Fruit fly (Drosophila melanogaster): ENCODE measurements around the gene Acp95EF.

Gene Acp95EF

DNA sequence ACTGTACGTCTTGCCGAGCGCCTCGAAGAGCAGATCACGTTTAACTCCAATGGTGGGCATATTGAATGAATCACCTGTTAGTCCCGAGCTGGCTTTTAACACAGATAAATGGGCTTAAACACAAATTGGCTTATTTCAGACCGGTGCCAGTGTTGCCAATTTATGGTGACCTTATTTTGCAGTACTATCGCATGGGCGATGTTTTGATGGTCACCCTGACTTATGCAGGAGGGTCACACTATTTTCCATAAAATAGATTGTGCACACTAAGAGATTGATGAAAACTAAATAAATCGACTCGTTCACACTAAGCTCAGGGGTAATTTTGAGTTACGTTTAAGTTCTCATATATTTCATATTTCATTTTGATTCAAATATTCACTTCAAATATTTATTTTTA lies 23.7 kb downstream of the Acp95EF start, which contains the start of gene beta-PheRS (continued):
- TF ChIP-seq fd64A (GFP tag; optimal IDR thresholded peaks at IDR 0.05) (no peak), dmrt11E (tag; optimal IDR thresholded peaks at IDR 0.05) (peak; percentile 15), CG6791 (GFP tag; IDR thresholded peaks at IDR 0.05; ENCODE audit: partially characterized antibody) (peak; percentile 96), CG30431 (GFP tag; optimal IDR thresholded peaks at IDR 0.05) (no peak), CG7928 (GFP tag; optimal IDR thresholded peaks at IDR 0.05) (no peak), chm (GFP tag; IDR thresholded peaks at IDR 0.05) (no peak; the same call in 1 of the 2 replicates), ATbp (GFP tag; optimal IDR thresholded peaks at IDR 0.05) (no peak), otp (GFP tag; IDR thresholded peaks at IDR 0.05) (no peak; the same call in 2 of the 3 replicates), CG10565 (GFP tag; optimal IDR thresholded peaks at IDR 0.05) (no peak), sd (tag; optimal IDR thresholded peaks at IDR 0.05) (no peak), CG12769 (tag; optimal IDR thresholded peaks at IDR 0.05) (no peak), CG10274 (GFP tag; optimal IDR thresholded peaks at IDR 0.05) (no peak), Oli (tag; optimal IDR thresholded peaks at IDR 0.05) (no peak), CG18764 (GFP tag; optimal IDR thresholded peaks at IDR 0.05) (no peak), lola (GFP tag; optimal IDR thresholded peaks at IDR 0.05) (peak in 1 of 3 experiments; percentile 7), Deaf1 (tag; optimal IDR thresholded peaks at IDR 0.05) (no peak), CG9437 (GFP tag; optimal IDR thresholded peaks at IDR 0.05) (no peak), zfh2 (GFP tag; optimal IDR thresholded peaks at IDR 0.05) (peak; percentile 75), CG11696 (GFP tag; IDR thresholded peaks at IDR 0.05) (no peak), Dip3 (GFP tag; optimal IDR thresholded peaks at IDR 0.05) (peak; percentile 28), Kr (GFP tag; optimal IDR thresholded peaks at IDR 0.05) (no peak), ac (GFP tag; optimal IDR thresholded peaks at IDR 0.05) (no peak), Hmr (GFP tag; optimal IDR thresholded peaks at IDR 0.05) (no peak), CG3281 (GFP tag; optimal IDR thresholded peaks at IDR 0.05) (no peak), CG31224 (GFP tag; IDR thresholded peaks at IDR 0.05) (no peak), klu (GFP tag; IDR thresholded peaks at IDR 0.05) (no peak), CG4707 (GFP tag; optimal IDR thresholded peaks at IDR 0.05) (no peak), sens-2 (GFP tag; IDR thresholded peaks at IDR 0.05) (no peak), Bteb2 (GFP tag; optimal IDR thresholded peaks at IDR 0.05) (peak; percentile 70), danr (GFP tag; IDR thresholded peaks at IDR 0.05) (no peak), CG10209 (GFP tag; optimal IDR thresholded peaks at IDR 0.05) (no peak), Dref (GFP tag; IDR thresholded peaks at IDR 0.05) (peak; percentile 59), hb (GFP tag; IDR thresholded peaks at IDR 0.05; ENCODE audit: partially characterized antibody) (peak; percentile 78), CG34224 (GFP tag; IDR thresholded peaks at IDR 0.05; ENCODE audit: partially characterized antibody) (peak; percentile 91), CG9817 (tag; optimal IDR thresholded peaks at IDR 0.05) (peak; percentile 65), Scr (GFP tag; IDR thresholded peaks at IDR 0.05; ENCODE audit: partially characterized antibody) (peak; percentile 92), Chrac-16 (GFP tag; optimal IDR thresholded peaks at IDR 0.05) (peak; percentile 29), Fer1 (GFP tag; optimal IDR thresholded peaks at IDR 0.05) (no peak), zf30C (GFP tag; optimal IDR thresholded peaks at IDR 0.05) (no peak), en (GFP tag; optimal IDR thresholded peaks at IDR 0.05) (no peak), CG3163 (GFP tag; optimal IDR thresholded peaks at IDR 0.05) (peak; percentile 48), run (tag; optimal IDR thresholded peaks at IDR 0.05) (no peak), gem (tag; optimal IDR thresholded peaks at IDR 0.05) (no peak), CG8359 (GFP tag; optimal IDR thresholded peaks at IDR 0.05; ENCODE audit: borderline replicate concordance) (no peak), CG17568 (GFP tag; optimal IDR thresholded peaks at IDR 0.05) (no peak), Antp (GFP tag; optimal IDR thresholded peaks at IDR 0.05) (peak; percentile 74), CG6813 (GFP tag; optimal IDR thresholded peaks at IDR 0.05) (no peak), Dip2 (GFP tag; IDR thresholded peaks at IDR 0.05) (no peak), pfk (GFP tag; optimal IDR thresholded peaks at IDR 0.05) (peak; percentile 16), CG3065 (GFP tag; optimal IDR thresholded peaks at IDR 0.05) (peak; percentile 33)

Data from whole organism, embryonic.